Worm (Caenorhabditis elegans) whole organism, mixed stage, embryonic: ENCODE data around the gene irld-62.

Experiments
- lsy-2 ChIP-seq: fragments of 150-350 bp; optimal IDR thresholded peaks from 2 replicates; lab custom pipeline; 2014; ENCODE audit warnings: missing biosample characterization, missing genetic modification characterization
- nhr-237 ChIP-seq: fragments of 150-350 bp; optimal IDR thresholded peaks from 2 replicates; lab custom pipeline; 2014; ENCODE audit warnings: missing biosample characterization, missing genetic modification characterization

ce11 chrV:15313529-15313928 lies 2.6 kb downstream of the irld-62 start:
- no peak for TF ChIP-seq lsy-2 (tag; lab: Kevin White, UChicago)
- no peak for TF ChIP-seq nhr-237 (tag; lab: Kevin White, UChicago)
